Worm (Caenorhabditis elegans) whole organism, L2 larva: ENCODE data around the gene T27D12.1.

Source experiments
- ama-1 ChIP-seq: fragments of 150-350 bp; optimal IDR thresholded peaks from 2 replicates; lab custom pipeline; 2018; ENCODE audit warnings: inconsistent platforms
- blmp-1 ChIP-seq: sonication (generic microtip); optimal IDR thresholded peaks from 2 replicates; lab custom pipeline; 2017; ENCODE audit warnings: missing genetic modification characterization, mild to moderate bottlenecking, missing compliant biosample characterization, antibody characterized with exemption, moderate library complexity; ENCODE audit not compliant: insufficient read depth
- ceh-82 ChIP-seq: fragments of 150-350 bp; optimal IDR thresholded peaks from 2 replicates; lab custom pipeline; 2014; ENCODE audit warnings: missing biosample characterization, missing genetic modification characterization
- egl-27 ChIP-seq: sonication (generic microtip); optimal IDR thresholded peaks from 3 replicates; lab custom pipeline; 2017; ENCODE audit warnings: missing biosample characterization, missing genetic modification reagents, missing genetic modification characterization
- elt-3 ChIP-seq: sonication (generic microtip); optimal IDR thresholded peaks from 2 replicates; lab custom pipeline; 2017; ENCODE audit warnings: missing biosample characterization, missing genetic modification characterization
- nhr-237 ChIP-seq: fragments of 150-350 bp; optimal IDR thresholded peaks from 2 replicates; lab custom pipeline; 2014; ENCODE audit warnings: missing biosample characterization, missing genetic modification characterization
- ztf-11 ChIP-seq: sonication (generic microtip); optimal IDR thresholded peaks from 2 replicates; lab custom pipeline; 2017; ENCODE audit warnings: missing biosample characterization, missing genetic modification characterization

- no peak for TF ChIP-seq blmp-1 (tag; lab: Kevin White, UChicago)
- TF ChIP-seq nhr-237 (tag; lab: Kevin White, UChicago) = no peak
- no peak for TF ChIP-seq elt-3 (tag; lab: Kevin White, UChicago)
- no peak for TF ChIP-seq egl-27 (tag; lab: Kevin White, UChicago)
- no peak for TF ChIP-seq ceh-82 (tag; lab: Kevin White, UChicago)
- TF ChIP-seq ztf-11 (tag; lab: Kevin White, UChicago) = no peak
- no peak for TF ChIP-seq ama-1 (lab: Kevin White, UChicago)
Measured at ce11 chrII:11811241-11811640, 31.2 kb upstream of the T27D12.1 start.
